Fruit fly (Drosophila melanogaster) whole organism, pupa: ENCODE data around the gene CD98hc.

Experiments
- CG15710 ChIP-seq: fragments of 200-800 bp; sonication (Bioruptor generic); optimal IDR thresholded peaks from 2 replicates; lab custom pipeline; 2018; ENCODE audit warnings: missing biosample characterization, mild to moderate bottlenecking, missing genetic modification characterization, moderate library complexity
- CG8159 ChIP-seq: fragments of 200-800 bp; sonication (Bioruptor generic); optimal IDR thresholded peaks from 3 replicates; lab custom pipeline; 2018; ENCODE audit warnings: missing biosample characterization, mild to moderate bottlenecking, missing genetic modification characterization, moderate library complexity
- D1 ChIP-seq: fragments of 200-800 bp; sonication (Bioruptor generic); optimal IDR thresholded peaks from 2 replicates; lab custom pipeline; 2018; ENCODE audit warnings: missing biosample characterization, mild to moderate bottlenecking, missing genetic modification characterization, moderate library complexity
- EcR ChIP-seq: fragments of 200-800 bp; sonication (Bioruptor generic); optimal IDR thresholded peaks from 3 replicates; lab custom pipeline; 2019; ENCODE audit warnings: missing biosample characterization, missing genetic modification characterization, mild to moderate bottlenecking, moderate library complexity, missing genetic modification reagents
- rn ChIP-seq: fragments of 200-800 bp; sonication (Bioruptor generic); IDR thresholded peaks from 2 replicates; pipeline ENCODE4 v1.3.6; 2022; ENCODE audit warnings: missing biosample characterization, missing genetic modification characterization

DNA sequence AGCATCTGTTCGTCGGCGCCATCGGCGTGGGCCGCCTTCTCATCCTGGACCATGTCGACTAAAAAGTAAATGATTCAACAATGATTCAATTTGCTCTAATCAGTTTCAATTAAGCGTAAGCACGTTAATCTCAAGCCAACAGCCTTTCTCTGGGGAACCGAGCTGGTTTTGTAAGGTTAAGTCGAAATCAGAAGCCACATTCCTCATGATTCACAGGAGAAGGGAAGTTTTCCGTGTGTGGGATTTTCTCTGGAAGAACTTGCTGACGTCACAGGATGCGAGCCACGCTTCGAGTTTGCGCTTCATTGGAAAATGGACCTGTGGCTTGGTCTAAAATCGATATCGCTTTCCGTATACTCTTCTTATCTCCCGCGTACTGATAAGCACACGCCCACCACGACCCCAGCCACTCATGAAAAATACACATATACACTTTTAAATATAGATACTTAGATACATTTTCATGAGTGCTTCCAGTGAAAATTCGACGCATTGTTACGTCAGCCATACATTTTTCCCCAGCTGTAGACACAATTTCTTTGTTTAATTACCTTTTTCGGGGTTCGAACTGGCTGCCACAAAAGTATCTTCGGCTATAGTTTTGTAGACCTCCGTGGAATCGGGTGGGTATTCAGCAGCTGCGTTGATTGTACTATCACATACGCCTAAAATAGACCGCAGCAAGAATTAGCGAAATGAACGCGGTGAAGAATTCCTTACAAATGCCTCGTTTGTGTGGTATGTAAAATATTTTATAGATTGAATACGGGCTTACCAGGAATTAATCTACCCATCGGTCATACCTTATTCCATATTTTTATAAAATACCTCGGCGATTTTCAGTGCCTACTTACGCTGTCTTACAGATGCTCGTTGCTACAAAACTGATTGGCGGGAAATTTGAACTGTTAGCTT lies 960 bp downstream of the CD98hc start:
- TF ChIP-seq rn (GFP tag; lab: Robert Waterston, UW) (no peak), CG15710 (tag; lab: Kevin White, UChicago) (no peak), CG8159 (tag; lab: Kevin White, UChicago) (peak; percentile 16), EcR (GFP tag; lab: Kevin White, UChicago) (no peak), D1 (tag; lab: Kevin White, UChicago) (no peak)
